Worm (Caenorhabditis elegans) whole organism, young adult: ENCODE data around the gene egas-4.

Experiments used
- F10E7.11 ChIP-seq: sonication (generic microtip); optimal IDR thresholded peaks from 2 replicates; lab custom pipeline; 2017; ENCODE audit warnings: mild to moderate bottlenecking, missing genetic modification characterization, moderate library complexity, missing compliant biosample characterization
- Y67H2A.10 ChIP-seq: fragments of 200-800 bp; sonication (Bioruptor generic); conservative IDR thresholded peaks from 2 replicates; pipeline ENCODE4 v1.3.6; 2022; ENCODE audit warnings: missing genetic modification reagents, missing genetic modification characterization, missing compliant biosample characterization
- aptf-2 ChIP-seq: fragments of 200-800 bp; sonication (Bioruptor generic); conservative IDR thresholded peaks from 2 replicates; pipeline ENCODE4 v1.3.6; 2022; ENCODE audit warnings: missing genetic modification reagents, missing genetic modification characterization, missing compliant biosample characterization
- aptf-3 ChIP-seq: fragments of 200-800 bp; sonication (Bioruptor generic); IDR thresholded peaks from 2 replicates; pipeline ENCODE4 v1.3.6; 2022; ENCODE audit warnings: missing genetic modification characterization, missing compliant biosample characterization
- bed-1 ChIP-seq: fragments of 200-800 bp; sonication (Bioruptor generic); IDR thresholded peaks from 2 replicates; pipeline ENCODE4 v1.3.6; 2022; ENCODE audit warnings: missing genetic modification reagents, missing genetic modification characterization, missing compliant biosample characterization
- egl-44 ChIP-seq: fragments of 200-800 bp; sonication (Bioruptor generic); IDR thresholded peaks from 2 replicates; pipeline ENCODE4 v1.3.6; 2022; ENCODE audit warnings: missing genetic modification reagents, missing genetic modification characterization, missing compliant biosample characterization
- lin-54 ChIP-seq: fragments of 200-800 bp; sonication (Bioruptor generic); optimal IDR thresholded peaks from 2 replicates; lab custom pipeline; 2018; ENCODE audit warnings: mild to moderate bottlenecking, missing genetic modification characterization, missing compliant biosample characterization
- rec-8 ChIP-seq, 2 experiments: sonication (generic microtip); optimal IDR thresholded peaks; 2 replicates each; lab custom pipeline; 2016; ENCODE audit warnings: mild to moderate bottlenecking in 2 of 2, missing genetic modification characterization in 2 of 2, missing genetic modification reagents in 2 of 2, missing genotype in 2 of 2, missing biosample characterization in 1 of 2, missing compliant biosample characterization in 1 of 2, moderate library complexity in 1 of 2
- snpc-4 ChIP-seq, 5 experiments: fragments of 150-350 bp in 1 of 5; sonication (generic microtip) in 4 of 5; optimal IDR thresholded peaks; 2 replicates each; lab custom pipeline; 2014 to 2018; ENCODE audit warnings: missing genetic modification characterization in 5 of 5, missing biosample characterization in 3 of 5, antibody characterized with exemption in 2 of 5, mild to moderate bottlenecking in 2 of 5, missing compliant biosample characterization in 2 of 5, missing genotype in 2 of 5, moderate library complexity in 2 of 5, missing genetic modification reagents in 1 of 5
- unc-62 ChIP-seq: fragments of 150-350 bp; optimal IDR thresholded peaks from 2 replicates; lab custom pipeline; 2014; ENCODE audit warnings: missing biosample characterization, missing genetic modification reagents, missing genetic modification characterization
- zim-3 ChIP-seq: sonication (generic microtip); optimal IDR thresholded peaks from 2 replicates; lab custom pipeline; 2017; ENCODE audit warnings: mild to moderate bottlenecking, missing genetic modification characterization, moderate library complexity, missing compliant biosample characterization

DNA sequence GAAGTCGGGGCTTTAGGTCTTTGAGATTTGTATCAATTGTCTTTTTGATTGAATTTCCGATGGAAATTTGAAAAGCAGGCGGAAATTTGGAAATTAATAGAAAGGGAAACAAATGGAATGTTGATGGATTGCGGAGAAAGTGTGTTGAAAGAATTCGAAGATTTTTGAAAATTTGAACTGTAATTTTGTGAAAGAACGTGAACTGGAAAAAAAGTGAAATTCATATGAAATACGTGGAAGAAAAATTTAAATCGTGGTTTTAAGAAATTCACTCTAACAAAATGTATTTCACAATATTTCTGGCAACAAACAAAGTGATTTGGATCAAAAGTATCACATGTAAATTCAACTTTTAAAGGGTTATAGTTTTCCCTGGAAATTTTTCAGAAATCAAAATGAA, 51.7 kb downstream of the egas-4 start, which contains the start of gene B0496.1:
- TF ChIP-seq egl-44 (no peak), snpc-4 (GFP tag; optimal IDR thresholded peaks at IDR 0.05; lab: Kevin White, UChicago) (no peak), snpc-4 (tag; optimal IDR thresholded peaks at IDR 0.05; lab: Kevin White, UChicago) (no peak), zim-3 (tag; lab: Kevin White, UChicago) (no peak), aptf-2 (GFP tag; lab: Robert Waterston, UW) (no peak), rec-8 (tag; optimal IDR thresholded peaks at IDR 0.05; lab: Kevin White, UChicago) (no peak), Y67H2A.10 (no peak), bed-1 (no peak), aptf-3 (no peak), unc-62 (GFP tag; lab: Kevin White, UChicago) (no peak), F10E7.11 (tag; lab: Kevin White, UChicago) (no peak), lin-54 (GFP tag; lab: Kevin White, UChicago) (no peak)
